Worm (Caenorhabditis elegans) whole organism, midembryonic: ENCODE data around the gene T09E8.4.

Experiments
- cog-1 ChIP-seq: sonication (generic microtip); optimal IDR thresholded peaks from 2 replicates; lab custom pipeline; 2016; ENCODE audit warnings: missing genetic modification characterization, missing compliant biosample characterization
- klf-2 ChIP-seq: fragments of 200-800 bp; sonication (Bioruptor generic); conservative IDR thresholded peaks from 2 replicates; pipeline ENCODE4 v1.3.6; 2022; ENCODE audit warnings: missing genetic modification reagents, missing genetic modification characterization, missing compliant biosample characterization
- ztf-29 ChIP-seq: fragments of 200-800 bp; sonication (Bioruptor generic); IDR thresholded peaks from 2 replicates; pipeline ENCODE4 v1.3.6; 2022; ENCODE audit warnings: missing genetic modification reagents, missing genetic modification characterization, missing compliant biosample characterization

- TF ChIP-seq ztf-29 (GFP tag; lab: Robert Waterston, UW), result no peak
- no peak for TF ChIP-seq cog-1 (tag; lab: Kevin White, UChicago)
- TF ChIP-seq klf-2, result no peak
Observed at ce11 chrV:13221066-13221465, 37.0 kb upstream of the T09E8.4 start.
